Fruit fly (Drosophila melanogaster): Measurements from ENCODE around the gene fy.

Gene fy

dm6 chr2L:8381508-8382036 is 21.5 kb downstream of the fy start, which contains the start of gene AlaRS (continued):
- TF ChIP-seq CG14050 (GFP tag; IDR thresholded peaks at IDR 0.05) (no peak; the same call in 2 of the 3 replicates), CG9797 (GFP tag; optimal IDR thresholded peaks at IDR 0.05) (no peak), lbe (GFP tag; optimal IDR thresholded peaks at IDR 0.05) (peak; percentile 70), PHDP (tag; optimal IDR thresholded peaks at IDR 0.05) (peak; percentile 47), inv (GFP tag; IDR thresholded peaks at IDR 0.05; ENCODE audit: partially characterized antibody) (peak; percentile 46), dati (GFP tag; IDR thresholded peaks at IDR 0.05) (no peak), CG11695 (GFP tag; IDR thresholded peaks at IDR 0.05) (no peak), CG1529 (GFP tag; optimal IDR thresholded peaks at IDR 0.05) (no peak), CG30431 (GFP tag; optimal IDR thresholded peaks at IDR 0.05) (no peak), HmgZ (tag; optimal IDR thresholded peaks at IDR 0.05) (peak; percentile 29), CG8765 (GFP tag; IDR thresholded peaks at IDR 0.05) (no peak), CG7786 (GFP tag; optimal IDR thresholded peaks at IDR 0.05) (no peak), chinmo (GFP tag; IDR thresholded peaks at IDR 0.05; ENCODE audit: partially characterized antibody) (peak; percentile 83; the same call in 2 of the 4 replicates), CG11504 (tag; optimal IDR thresholded peaks at IDR 0.05) (peak; percentile 42), ERR (GFP tag; optimal IDR thresholded peaks at IDR 0.05) (no peak), CG6175 (GFP tag; IDR thresholded peaks at IDR 0.05) (no peak), CG5953 (GFP tag; IDR thresholded peaks at IDR 0.05) (no peak), CG2889 (GFP tag; IDR thresholded peaks at IDR 0.05) (no peak), chm (GFP tag; IDR thresholded peaks at IDR 0.05) (no peak; the same call in 1 of the 2 replicates), CG15601 (tag; optimal IDR thresholded peaks at IDR 0.05) (peak; percentile 16), Jarid2 (GFP tag; optimal IDR thresholded peaks at IDR 0.05) (no peak), MESR4 (GFP tag; optimal IDR thresholded peaks at IDR 0.05) (peak; percentile 77), run (tag; optimal IDR thresholded peaks at IDR 0.05) (no peak), trh (GFP tag; optimal IDR thresholded peaks at IDR 0.05) (no peak), slp2 (GFP tag; optimal IDR thresholded peaks at IDR 0.05) (no peak), dm (GFP tag; optimal IDR thresholded peaks at IDR 0.05) (peak; percentile 43), gcm2 (GFP tag; optimal IDR thresholded peaks at IDR 0.05) (no peak), CG4424 (GFP tag; optimal IDR thresholded peaks at IDR 0.05) (peak; percentile 22), CG6689 (GFP tag; IDR thresholded peaks at IDR 0.05) (peak; percentile 24; the same call in 1 of the 2 replicates), Gug (GFP tag; IDR thresholded peaks at IDR 0.05) (no peak), CG6254 (GFP tag; optimal IDR thresholded peaks at IDR 0.05) (peak; percentile 40), fu2 (GFP tag; optimal IDR thresholded peaks at IDR 0.05) (no peak), fd3F (GFP tag; optimal IDR thresholded peaks at IDR 0.05) (no peak), CG2129 (GFP tag; IDR thresholded peaks at IDR 0.05; ENCODE audit: partially characterized antibody) (peak; percentile 35), bowl (GFP tag; IDR thresholded peaks at IDR 0.05) (no peak), psq (GFP tag; optimal IDR thresholded peaks at IDR 0.05) (no peak), phol (tag; optimal IDR thresholded peaks at IDR 0.05) (peak; percentile 42), Nf-YB (GFP tag; optimal IDR thresholded peaks at IDR 0.05) (peak; percentile 1), CG10366 (GFP tag; IDR thresholded peaks at IDR 0.05) (no peak), ttk (GFP tag; IDR thresholded peaks at IDR 0.05) (no peak), ems (GFP tag; optimal IDR thresholded peaks at IDR 0.05) (peak; percentile 18), CG9437 (GFP tag; optimal IDR thresholded peaks at IDR 0.05) (no peak), pb (GFP tag; optimal IDR thresholded peaks at IDR 0.05) (no peak), CG17612 (GFP tag; IDR thresholded peaks at IDR 0.05) (no peak), HmgD (GFP tag; optimal IDR thresholded peaks at IDR 0.05) (no peak), CG2875 (GFP tag; optimal IDR thresholded peaks at IDR 0.05) (peak; percentile 2), otp (GFP tag; IDR thresholded peaks at IDR 0.05) (no peak), CG1647 (GFP tag; optimal IDR thresholded peaks at IDR 0.05) (no peak), Spps (tag; optimal IDR thresholded peaks at IDR 0.05) (peak; percentile 23), Blimp-1 (GFP tag; optimal IDR thresholded peaks at IDR 0.05) (peak; percentile 54), CG10321 (GFP tag; IDR thresholded peaks at IDR 0.05) (no peak)
